Worm (Caenorhabditis elegans) whole organism, L4 larva: ENCODE data around the gene daf-12.

Source experiments
- D1046.2 ChIP-seq: fragments of 200-800 bp; sonication (Bioruptor generic); IDR thresholded peaks from 2 replicates; pipeline ENCODE4 v1.3.6; 2022; ENCODE audit warnings: missing genetic modification characterization, missing compliant biosample characterization
- F37D6.2 ChIP-seq: sonication (generic microtip); optimal IDR thresholded peaks from 2 replicates; lab custom pipeline; 2016; ENCODE audit warnings: mild to moderate bottlenecking, missing genetic modification characterization, missing compliant biosample characterization
- T20F7.1 ChIP-seq: fragments of 200-800 bp; sonication (Bioruptor generic); optimal IDR thresholded peaks from 2 replicates; lab custom pipeline; 2018; ENCODE audit warnings: mild to moderate bottlenecking, missing genetic modification characterization, missing compliant biosample characterization
- T26A8.4 ChIP-seq: fragments of 200-800 bp; sonication (Bioruptor generic); IDR thresholded peaks from 2 replicates; pipeline ENCODE4 v1.3.6; 2022; ENCODE audit warnings: missing genetic modification characterization, missing compliant biosample characterization
- Y105C5A.15 ChIP-seq: fragments of 200-800 bp; sonication (Bioruptor generic); IDR thresholded peaks from 2 replicates; pipeline ENCODE4 v1.3.6; 2022; ENCODE audit warnings: missing genetic modification characterization, missing compliant biosample characterization
- Y5F2A.4 ChIP-seq: fragments of 200-800 bp; sonication (Bioruptor generic); optimal IDR thresholded peaks from 2 replicates; lab custom pipeline; 2018; ENCODE audit warnings: mild to moderate bottlenecking, missing genetic modification characterization, missing compliant biosample characterization
- Y75B8A.6 ChIP-seq: fragments of 200-800 bp; sonication (Bioruptor generic); IDR thresholded peaks from 2 replicates; pipeline ENCODE4 v1.3.6; 2022; ENCODE audit warnings: missing genetic modification reagents, missing genetic modification characterization, missing compliant biosample characterization
- ZK337.2 ChIP-seq: fragments of 200-800 bp; sonication (Bioruptor generic); IDR thresholded peaks from 2 replicates; pipeline ENCODE4 v1.3.6; 2022; ENCODE audit warnings: missing genetic modification reagents, missing genetic modification characterization, missing compliant biosample characterization
- arid-1 ChIP-seq: fragments of 200-800 bp; sonication (Bioruptor generic); conservative IDR thresholded peaks from 2 replicates; pipeline ENCODE4 v1.3.6; 2022; ENCODE audit warnings: missing genetic modification reagents, missing genetic modification characterization, missing compliant biosample characterization
- ceh-62 ChIP-seq: sonication (generic microtip); optimal IDR thresholded peaks from 2 replicates; lab custom pipeline; 2017; ENCODE audit warnings: missing biosample characterization, missing genetic modification characterization
- ctbp-1 ChIP-seq: fragments of 200-800 bp; sonication (Bioruptor generic); IDR thresholded peaks from 2 replicates; pipeline ENCODE4 v1.3.6; 2022; ENCODE audit warnings: missing genetic modification reagents, missing genetic modification characterization, missing compliant biosample characterization
- daf-19 ChIP-seq: fragments of 200-800 bp; sonication (Bioruptor generic); conservative IDR thresholded peaks from 2 replicates; pipeline ENCODE4 v1.3.6; 2022; ENCODE audit warnings: missing genetic modification characterization, missing compliant biosample characterization
- dmd-6 ChIP-seq: fragments of 200-800 bp; sonication (Bioruptor generic); IDR thresholded peaks from 2 replicates; pipeline ENCODE4 v1.3.6; 2022; ENCODE audit warnings: missing genetic modification reagents, missing genetic modification characterization, missing compliant biosample characterization
- dmd-8 ChIP-seq: fragments of 200-800 bp; sonication (Bioruptor generic); IDR thresholded peaks from 2 replicates; pipeline ENCODE4 v1.3.6; 2022; ENCODE audit warnings: missing genetic modification characterization, missing compliant biosample characterization
- dve-1 ChIP-seq: sonication (generic microtip); optimal IDR thresholded peaks from 2 replicates; lab custom pipeline; 2017; ENCODE audit warnings: antibody characterized with exemption, mild to moderate bottlenecking, missing genetic modification characterization, missing compliant biosample characterization; ENCODE audit not compliant: insufficient read depth
- egl-43 ChIP-seq: fragments of 200-800 bp; sonication (Bioruptor generic); IDR thresholded peaks from 2 replicates; pipeline ENCODE4 v1.3.6; 2022; ENCODE audit warnings: missing genetic modification reagents, missing genetic modification characterization, missing compliant biosample characterization
- hlh-30 ChIP-seq: sonication (generic microtip); optimal IDR thresholded peaks from 2 replicates; lab custom pipeline; 2017; ENCODE audit warnings: antibody characterized with exemption, mild to moderate bottlenecking, missing genetic modification characterization, missing compliant biosample characterization; ENCODE audit not compliant: insufficient read depth
- jun-1 ChIP-seq: fragments of 150-350 bp; optimal IDR thresholded peaks from 2 replicates; lab custom pipeline; 2014; ENCODE audit warnings: missing biosample characterization, missing genetic modification reagents, missing genetic modification characterization
- lin-13 ChIP-seq: fragments of 150-350 bp; optimal IDR thresholded peaks from 2 replicates; lab custom pipeline; 2014; ENCODE audit warnings: missing biosample characterization, missing genetic modification reagents, missing genetic modification characterization
- lin-29 ChIP-seq: fragments of 200-800 bp; sonication (Bioruptor generic); IDR thresholded peaks from 2 replicates; pipeline ENCODE4 v1.3.6; 2022; ENCODE audit warnings: missing genetic modification reagents, missing genetic modification characterization, missing compliant biosample characterization
- lir-3 ChIP-seq: sonication (generic microtip); optimal IDR thresholded peaks from 2 replicates; lab custom pipeline; 2016; ENCODE audit warnings: mild to moderate bottlenecking, missing genetic modification characterization, missing compliant biosample characterization
- madf-5 ChIP-seq, 2 experiments: fragments of 200-800 bp; sonication (Bioruptor generic); IDR thresholded peaks; 2 replicates each; pipeline ENCODE4 v1.3.6; 2022; ENCODE audit warnings: missing compliant biosample characterization in 2 of 2, missing genetic modification characterization in 2 of 2
- mdl-1 ChIP-seq, 2 experiments: fragments of 150-350 bp in 1 of 2; sonication (generic microtip) in 1 of 2; optimal IDR thresholded peaks; 2 replicates each; lab custom pipeline; 2014 to 2017; ENCODE audit warnings: missing biosample characterization in 2 of 2, missing genetic modification characterization in 2 of 2
- mdt-29 ChIP-seq: fragments of 200-800 bp; sonication (Bioruptor generic); IDR thresholded peaks from 2 replicates; pipeline ENCODE4 v1.3.6; 2022; ENCODE audit warnings: missing genetic modification reagents, missing genetic modification characterization, missing compliant biosample characterization
- mep-1 ChIP-seq: fragments of 150-350 bp; sonication (generic microtip); optimal IDR thresholded peaks from 3 replicates; lab custom pipeline; 2014; ENCODE audit warnings: missing biosample characterization, missing genetic modification characterization
- mxl-3 ChIP-seq: fragments of 200-800 bp; sonication (Bioruptor generic); optimal IDR thresholded peaks from 2 replicates; lab custom pipeline; 2018; ENCODE audit warnings: mild to moderate bottlenecking, missing genetic modification characterization, missing compliant biosample characterization
- nhr-10 ChIP-seq: fragments of 150-350 bp; optimal IDR thresholded peaks from 2 replicates; lab custom pipeline; 2014; ENCODE audit warnings: missing biosample characterization, missing genetic modification characterization
- nhr-25 ChIP-seq: sonication (generic microtip); optimal IDR thresholded peaks from 2 replicates; lab custom pipeline; 2017; ENCODE audit warnings: missing genetic modification characterization, mild to moderate bottlenecking, missing compliant biosample characterization, antibody characterized with exemption, moderate library complexity, borderline replicate concordance; ENCODE audit not compliant: insufficient read depth
- nhr-28 ChIP-seq: fragments of 150-350 bp; optimal IDR thresholded peaks from 2 replicates; lab custom pipeline; 2014; ENCODE audit warnings: missing biosample characterization, missing genetic modification characterization
- nhr-41 ChIP-seq: fragments of 200-800 bp; sonication (Bioruptor generic); IDR thresholded peaks from 2 replicates; pipeline ENCODE4 v1.3.6; 2022; ENCODE audit warnings: missing genetic modification reagents, missing genetic modification characterization, missing compliant biosample characterization
- nhr-48 ChIP-seq: sonication (generic microtip); optimal IDR thresholded peaks from 2 replicates; lab custom pipeline; 2016; ENCODE audit warnings: mild to moderate bottlenecking, missing genetic modification characterization, missing compliant biosample characterization
- nhr-6 ChIP-seq: fragments of 150-350 bp; optimal IDR thresholded peaks from 2 replicates; lab custom pipeline; 2014; ENCODE audit warnings: missing biosample characterization, missing genetic modification characterization
- nhr-76 ChIP-seq: fragments of 150-350 bp; optimal IDR thresholded peaks from 2 replicates; lab custom pipeline; 2014; ENCODE audit warnings: missing biosample characterization, missing genetic modification characterization
- php-3 ChIP-seq: fragments of 200-800 bp; sonication (Bioruptor generic); IDR thresholded peaks from 2 replicates; pipeline ENCODE4 v1.3.6; 2022; ENCODE audit warnings: missing genetic modification reagents, missing genetic modification characterization, missing compliant biosample characterization
- pqm-1 ChIP-seq: sonication (generic microtip); optimal IDR thresholded peaks from 2 replicates; lab custom pipeline; 2017; ENCODE audit warnings: missing biosample characterization, missing genetic modification characterization
- sdz-12 ChIP-seq: fragments of 200-800 bp; sonication (Bioruptor generic); optimal IDR thresholded peaks from 2 replicates; lab custom pipeline; 2018; ENCODE audit warnings: mild to moderate bottlenecking, missing genetic modification characterization, missing compliant biosample characterization
- skn-1 ChIP-seq: fragments of 150-350 bp; optimal IDR thresholded peaks from 2 replicates; lab custom pipeline; 2014; ENCODE audit warnings: missing biosample characterization, missing genetic modification characterization
- spr-3 ChIP-seq: fragments of 200-800 bp; sonication (Bioruptor generic); optimal IDR thresholded peaks from 2 replicates; lab custom pipeline; 2018; ENCODE audit warnings: mild to moderate bottlenecking, missing genetic modification characterization, missing compliant biosample characterization
- tag-97 ChIP-seq: fragments of 200-800 bp; sonication (Bioruptor generic); IDR thresholded peaks from 2 replicates; pipeline ENCODE4 v1.3.6; 2022; ENCODE audit warnings: missing genetic modification characterization, missing compliant biosample characterization
- tra-1 ChIP-seq: fragments of 200-800 bp; sonication (Bioruptor generic); IDR thresholded peaks from 2 replicates; pipeline ENCODE4 v1.3.6; 2022; ENCODE audit warnings: missing genetic modification reagents, missing genetic modification characterization, missing compliant biosample characterization
- unc-62 ChIP-seq, 3 experiments: fragments of 150-350 bp in 1 of 3; sonication (generic microtip); optimal IDR thresholded peaks in 2 of 3; peaks in 1 of 3; 1 replicate in 1 of 3; 2 replicates in 2 of 3; lab custom pipeline; 2014 to 2017; ENCODE audit warnings: missing biosample characterization in 3 of 3, missing genetic modification characterization in 3 of 3, missing genetic modification reagents in 3 of 3, missing genotype in 1 of 3
- vab-7 ChIP-seq: fragments of 200-800 bp; sonication (Bioruptor generic); IDR thresholded peaks from 2 replicates; pipeline ENCODE4 v1.3.6; 2022; ENCODE audit warnings: missing genetic modification reagents, missing genetic modification characterization, missing compliant biosample characterization
- zfp-2 ChIP-seq: sonication (generic microtip); optimal IDR thresholded peaks from 2 replicates; lab custom pipeline; 2016; ENCODE audit warnings: mild to moderate bottlenecking, missing genetic modification characterization, missing compliant biosample characterization

daf-12 gene

ce11 chrX:10597554-10598191 is 38.0 kb upstream of the daf-12 start (continued):
- TF ChIP-seq mep-1 (tag; lab: Kevin White, UChicago) (peak; percentile 58), pqm-1 (peak; percentile 47), Y5F2A.4 (no peak), sdz-12 (GFP tag; lab: Kevin White, UChicago) (no peak), ceh-62 (tag; lab: Kevin White, UChicago) (no peak), vab-7 (GFP tag; lab: Robert Waterston, UW) (0 out of 2 replicates have a peak, but pooled peaks have one; percentile 32), arid-1 (GFP tag; lab: Robert Waterston, UW) (no peak)
- TF ChIP-seq, all 104 proteins: peak for 9

ce11 chrX:10599719-10600155 is 36.0 kb upstream of the daf-12 start:
- TF ChIP-seq daf-19 (GFP tag; lab: Robert Waterston, UW) (no peak), Y105C5A.15 (GFP tag; lab: Robert Waterston, UW) (no peak), tra-1 (GFP tag; lab: Robert Waterston, UW) (0 out of 2 replicates have a peak, but pooled peaks have one; percentile 36), nhr-6 (tag; lab: Kevin White, UChicago) (no peak), ZK337.2 (GFP tag; lab: Robert Waterston, UW) (no peak), mdl-1 (tag; optimal IDR thresholded peaks at IDR 0.05; lab: Kevin White, UChicago) (no peak), nhr-28 (tag; lab: Kevin White, UChicago) (peak; percentile 24), dmd-6 (GFP tag; lab: Robert Waterston, UW) (0 out of 2 replicates have a peak, but pooled peaks have one; percentile 32), madf-5 (GFP tag; IDR thresholded peaks at IDR 0.05; lab: Robert Waterston, UW) (no peak), arid-1 (GFP tag; lab: Robert Waterston, UW) (no peak), jun-1 (no peak), unc-62 (GFP tag; optimal IDR thresholded peaks at IDR 0.05 in 1 of 2; lab: Kevin White, UChicago) (peak in 1 of 2 experiments; percentile 99), unc-62 (tag; optimal IDR thresholded peaks at IDR 0.05; lab: Kevin White, UChicago) (no peak), spr-3 (GFP tag; lab: Kevin White, UChicago) (no peak), skn-1 (tag; lab: Kevin White, UChicago) (no peak), ceh-62 (tag; lab: Kevin White, UChicago) (no peak), php-3 (GFP tag; lab: Robert Waterston, UW) (0 out of 2 replicates have a peak, but pooled peaks have one; percentile 47), mep-1 (tag; lab: Kevin White, UChicago) (peak; percentile 1), dmd-8 (GFP tag; lab: Robert Waterston, UW) (no peak), tag-97 (no peak), lin-29 (GFP tag; lab: Robert Waterston, UW) (no peak), dve-1 (peak; percentile 2), nhr-10 (tag; lab: Kevin White, UChicago) (no peak), egl-43 (GFP tag; lab: Robert Waterston, UW) (no peak), Y5F2A.4 (no peak), T26A8.4 (GFP tag; lab: Robert Waterston, UW) (no peak), zfp-2 (no peak), vab-7 (GFP tag; lab: Robert Waterston, UW) (no peak), mxl-3 (GFP tag; lab: Kevin White, UChicago) (peak; percentile 0), nhr-25 (tag; lab: Kevin White, UChicago) (no peak), nhr-48 (tag; lab: Kevin White, UChicago) (no peak), lin-13 (GFP tag; lab: Kevin White, UChicago) (no peak), nhr-41 (GFP tag; lab: Robert Waterston, UW) (no peak), ctbp-1 (no peak), nhr-76 (tag; lab: Kevin White, UChicago) (no peak), F37D6.2 (tag; lab: Kevin White, UChicago) (no peak), lir-3 (tag; lab: Kevin White, UChicago) (no peak), T20F7.1 (GFP tag; lab: Kevin White, UChicago) (no peak), D1046.2 (GFP tag; lab: Robert Waterston, UW) (no peak), mdt-29 (GFP tag; lab: Robert Waterston, UW) (no peak), Y75B8A.6 (GFP tag; lab: Robert Waterston, UW) (no peak), hlh-30 (tag; lab: Kevin White, UChicago) (peak; percentile 33), pqm-1 (peak; percentile 14)
